Worm (Caenorhabditis elegans) whole organism, L4/young adult: Measurements from ENCODE around the gene tsp-18.

Experiments used
- dao-5 ChIP-seq: sonication (generic microtip); optimal IDR thresholded peaks from 2 replicates; lab custom pipeline; 2016; ENCODE audit warnings: missing genotype, missing genetic modification characterization, moderate library complexity, missing compliant biosample characterization
- him-1 ChIP-seq: sonication (generic microtip); optimal IDR thresholded peaks from 2 replicates; lab custom pipeline; 2016; ENCODE audit warnings: missing genotype, missing genetic modification reagents, missing genetic modification characterization, missing compliant biosample characterization

- TF ChIP-seq him-1 (no peak), dao-5 (no peak)
These were observed 46.3 kb downstream of the tsp-18 start for ce11 chrII:5950657-5951056.
